Fruit fly (Drosophila melanogaster) whole organism, embryonic: ENCODE measurements around the gene CG2865.

Experiments used
- Blimp-1 ChIP-seq: fragments of 200-800 bp; sonication (Bioruptor generic); optimal IDR thresholded peaks from 3 replicates; lab custom pipeline; 2018; ENCODE audit warnings: missing biosample characterization, missing genetic modification characterization, mild to moderate bottlenecking, moderate library complexity, missing genetic modification reagents
- CG10274 ChIP-seq: fragments of 200-800 bp; sonication (Bioruptor generic); optimal IDR thresholded peaks from 3 replicates; lab custom pipeline; 2017; ENCODE audit warnings: missing biosample characterization, mild to moderate bottlenecking, missing genetic modification characterization
- CG10321 ChIP-seq: fragments of 200-800 bp; sonication (Bioruptor generic); IDR thresholded peaks from 2 replicates; pipeline ENCODE4 v1.3.6; 2022; ENCODE audit warnings: missing biosample characterization, missing genetic modification characterization
- CG10565 ChIP-seq: fragments of 200-800 bp; sonication (Bioruptor generic); optimal IDR thresholded peaks from 3 replicates; lab custom pipeline; 2016; ENCODE audit warnings: missing biosample characterization, mild to moderate bottlenecking, missing genetic modification characterization
- CG12391 ChIP-seq: fragments of 200-800 bp; sonication (Bioruptor generic); optimal IDR thresholded peaks from 3 replicates; lab custom pipeline; 2018; ENCODE audit warnings: missing biosample characterization, mild to moderate bottlenecking, missing genetic modification characterization, moderate library complexity
- CG12659 ChIP-seq: fragments of 200-800 bp; sonication (Bioruptor generic); optimal IDR thresholded peaks from 3 replicates; lab custom pipeline; 2017; ENCODE audit warnings: mild to moderate bottlenecking, missing biosample characterization, missing genetic modification reagents, missing genetic modification characterization
- CG12942 ChIP-seq: fragments of 200-800 bp; sonication (Bioruptor generic); optimal IDR thresholded peaks from 3 replicates; lab custom pipeline; 2016; ENCODE audit warnings: missing biosample characterization, missing genetic modification characterization
- CG14050 ChIP-seq: fragments of 200-800 bp; sonication (Bioruptor generic); IDR thresholded peaks from 3 replicates; pipeline ENCODE4 v1.3.6; 2022; ENCODE audit warnings: missing biosample characterization, missing genetic modification characterization
- CG1647 ChIP-seq: fragments of 200-800 bp; sonication (Bioruptor generic); optimal IDR thresholded peaks from 3 replicates; lab custom pipeline; 2016; ENCODE audit warnings: missing biosample characterization, missing genetic modification characterization
- CG1832 ChIP-seq: fragments of 200-800 bp; sonication (Bioruptor generic); optimal IDR thresholded peaks from 2 replicates; lab custom pipeline; 2017; ENCODE audit warnings: missing biosample characterization, mild to moderate bottlenecking, missing genetic modification characterization, inconsistent platforms
- CG2875 ChIP-seq: fragments of 200-800 bp; sonication (Bioruptor generic); optimal IDR thresholded peaks from 2 replicates; lab custom pipeline; 2017; ENCODE audit warnings: missing biosample characterization, mild to moderate bottlenecking, missing genetic modification characterization, missing genetic modification reagents
- CG31441 ChIP-seq: fragments of 200-800 bp; sonication (Bioruptor generic); IDR thresholded peaks from 2 replicates; pipeline ENCODE4 v1.3.6; 2022; ENCODE audit warnings: missing biosample characterization, missing genetic modification characterization
- CG3281 ChIP-seq: fragments of 200-800 bp; sonication (Bioruptor generic); optimal IDR thresholded peaks from 3 replicates; lab custom pipeline; 2017; ENCODE audit warnings: missing biosample characterization, mild to moderate bottlenecking, missing genetic modification characterization
- CG6272 ChIP-seq: fragments of 200-800 bp; sonication (Bioruptor generic); IDR thresholded peaks from 2 replicates; pipeline ENCODE4 v1.3.6; 2022; ENCODE audit warnings: missing biosample characterization, missing genetic modification characterization
- CG7963 ChIP-seq: fragments of 200-800 bp; sonication (Bioruptor generic); IDR thresholded peaks from 3 replicates; pipeline ENCODE4 v1.3.6; 2022; ENCODE audit warnings: missing biosample characterization, missing genetic modification characterization; ENCODE audit not compliant: partially characterized antibody
- CG8388 ChIP-seq: fragments of 200-800 bp; sonication (Bioruptor generic); optimal IDR thresholded peaks from 2 replicates; lab custom pipeline; 2019; ENCODE audit warnings: missing biosample characterization, mild to moderate bottlenecking, missing genetic modification characterization, moderate library complexity
- CG8944 ChIP-seq: fragments of 200-800 bp; sonication (Bioruptor generic); optimal IDR thresholded peaks from 3 replicates; lab custom pipeline; 2016; ENCODE audit warnings: missing biosample characterization, missing genetic modification characterization
- CG9932 ChIP-seq: fragments of 200-800 bp; sonication (Bioruptor generic); IDR thresholded peaks from 2 replicates; pipeline ENCODE4 v1.3.6; 2022; ENCODE audit warnings: missing biosample characterization, missing genetic modification characterization
- Drgx ChIP-seq: fragments of 200-800 bp; sonication (Bioruptor generic); IDR thresholded peaks from 2 replicates; pipeline ENCODE4 v1.3.6; 2022; ENCODE audit warnings: missing biosample characterization, missing genetic modification characterization
- Ets97D ChIP-seq: fragments of 200-800 bp; sonication (Bioruptor generic); optimal IDR thresholded peaks from 3 replicates; lab custom pipeline; 2016; ENCODE audit warnings: missing biosample characterization, missing genetic modification characterization
- Gsc ChIP-seq: fragments of 200-800 bp; sonication (Bioruptor generic); IDR thresholded peaks from 2 replicates; pipeline ENCODE4 v1.3.6; 2022; ENCODE audit warnings: missing biosample characterization, missing genetic modification characterization
- HLH4C ChIP-seq: fragments of 200-800 bp; sonication (Bioruptor generic); IDR thresholded peaks from 3 replicates; pipeline ENCODE4 v1.3.6; 2022; ENCODE audit warnings: missing biosample characterization, missing genetic modification characterization; ENCODE audit not compliant: partially characterized antibody
- Hr51 ChIP-seq, 2 experiments: fragments of 200-800 bp; sonication (Bioruptor generic); optimal IDR thresholded peaks; 2 replicates in 1 of 2; 3 replicates in 1 of 2; lab custom pipeline; 2016 to 2018; ENCODE audit warnings: missing biosample characterization in 2 of 2, missing genetic modification characterization in 2 of 2, mild to moderate bottlenecking in 1 of 2, moderate library complexity in 1 of 2
- Hr78 ChIP-seq, 2 experiments: fragments of 200-800 bp in 1 of 2; fragments of >200 bp in 1 of 2; sonication (Bioruptor generic) in 1 of 2; optimal IDR thresholded peaks; 2 replicates each; lab custom pipeline; 2017 to 2019; ENCODE audit warnings: missing biosample characterization in 2 of 2, missing genetic modification characterization in 2 of 2, mild to moderate bottlenecking in 1 of 2, moderate library complexity in 1 of 2
- MESR4 ChIP-seq: fragments of 200-800 bp; sonication (Bioruptor generic); optimal IDR thresholded peaks from 2 replicates; lab custom pipeline; 2018; ENCODE audit warnings: missing biosample characterization, mild to moderate bottlenecking, missing genetic modification characterization, moderate library complexity
- Myb ChIP-seq: fragments of 200-800 bp; sonication (Bioruptor generic); optimal IDR thresholded peaks from 2 replicates; lab custom pipeline; 2016; ENCODE audit warnings: missing biosample characterization, missing genetic modification characterization
- NC2β ChIP-seq: fragments of 200-800 bp; sonication (Bioruptor generic); optimal IDR thresholded peaks from 2 replicates; lab custom pipeline; 2016; ENCODE audit warnings: missing biosample characterization, missing genetic modification characterization
- Opbp ChIP-seq: fragments of 200-800 bp; sonication (Bioruptor generic); IDR thresholded peaks from 3 replicates; pipeline ENCODE4 v1.3.6; 2022; ENCODE audit warnings: missing biosample characterization, missing genetic modification characterization; ENCODE audit not compliant: partially characterized antibody
- Taf1 ChIP-seq: fragments of 200-800 bp; sonication (Bioruptor generic); IDR thresholded peaks from 2 replicates; pipeline ENCODE4 v1.3.6; 2022; ENCODE audit warnings: missing biosample characterization, missing genetic modification characterization
- Usf ChIP-seq: fragments of 200-800 bp; sonication (Bioruptor generic); optimal IDR thresholded peaks from 2 replicates; lab custom pipeline; 2017; ENCODE audit warnings: missing genotype, missing biosample characterization, missing genetic modification characterization
- amos ChIP-seq: fragments of 200-800 bp; sonication (Bioruptor generic); IDR thresholded peaks from 2 replicates; pipeline ENCODE4 v1.3.6; 2022; ENCODE audit warnings: missing biosample characterization, missing genetic modification characterization; ENCODE audit not compliant: partially characterized antibody
- corto ChIP-seq: fragments of 200-800 bp; sonication (Bioruptor generic); optimal IDR thresholded peaks from 2 replicates; lab custom pipeline; 2016; ENCODE audit warnings: missing biosample characterization, mild to moderate bottlenecking, missing genetic modification characterization, moderate library complexity
- danr ChIP-seq: fragments of 200-800 bp; sonication (Bioruptor generic); IDR thresholded peaks from 2 replicates; pipeline ENCODE4 v1.3.6; 2022; ENCODE audit warnings: missing biosample characterization, missing genetic modification characterization
- eyg ChIP-seq: fragments of 200-800 bp; sonication (Bioruptor generic); optimal IDR thresholded peaks from 3 replicates; lab custom pipeline; 2016; ENCODE audit warnings: missing biosample characterization, missing genetic modification characterization
- gcm ChIP-seq: fragments of 200-800 bp; sonication (Bioruptor generic); optimal IDR thresholded peaks from 2 replicates; lab custom pipeline; 2019; ENCODE audit warnings: missing biosample characterization, mild to moderate bottlenecking, missing genetic modification characterization, moderate library complexity
- kni ChIP-seq: fragments of 200-800 bp; sonication (Bioruptor generic); optimal IDR thresholded peaks from 3 replicates; lab custom pipeline; 2017; ENCODE audit warnings: mild to moderate bottlenecking, missing biosample characterization, missing genetic modification reagents, missing genetic modification characterization
- p53 ChIP-seq: fragments of 200-800 bp; sonication (Bioruptor generic); optimal IDR thresholded peaks from 2 replicates; lab custom pipeline; 2016; ENCODE audit warnings: missing biosample characterization, missing genetic modification characterization
- pb ChIP-seq: fragments of 200-800 bp; sonication (Bioruptor generic); optimal IDR thresholded peaks from 3 replicates; lab custom pipeline; 2016; ENCODE audit warnings: missing biosample characterization, missing genetic modification characterization
- peb ChIP-seq: fragments of 200-800 bp; sonication (Bioruptor generic); IDR thresholded peaks from 2 replicates; pipeline ENCODE4 v1.3.6; 2022; ENCODE audit warnings: missing biosample characterization, missing genetic modification characterization
- pum ChIP-seq: fragments of 200-800 bp; sonication (Bioruptor generic); optimal IDR thresholded peaks from 2 replicates; lab custom pipeline; 2016; ENCODE audit warnings: missing biosample characterization, missing genetic modification characterization
- repo ChIP-seq: fragments of 200-800 bp; sonication (Bioruptor generic); optimal IDR thresholded peaks from 2 replicates; lab custom pipeline; 2016; ENCODE audit warnings: missing biosample characterization, missing genetic modification characterization
- sens ChIP-seq: fragments of 200-800 bp; sonication (Bioruptor generic); peaks from one replicate; lab custom pipeline; 2016; ENCODE audit warnings: missing biosample characterization, missing genetic modification characterization
- slp2 ChIP-seq: fragments of 200-800 bp; sonication (Bioruptor generic); optimal IDR thresholded peaks from 2 replicates; lab custom pipeline; 2016; ENCODE audit warnings: missing biosample characterization, missing genetic modification characterization
- tin ChIP-seq: fragments of 200-800 bp; sonication (Bioruptor generic); optimal IDR thresholded peaks from 3 replicates; lab custom pipeline; 2016; ENCODE audit warnings: missing biosample characterization, missing genetic modification characterization
- tna ChIP-seq: fragments of 200-800 bp; sonication (Bioruptor generic); IDR thresholded peaks from 2 replicates; pipeline ENCODE4 v1.3.6; 2022; ENCODE audit warnings: missing biosample characterization, missing genetic modification characterization; ENCODE audit not compliant: partially characterized antibody
- twi ChIP-seq: fragments of 200-800 bp; optimal IDR thresholded peaks from 2 replicates; lab custom pipeline; 2019; ENCODE audit warnings: missing biosample characterization, mild to moderate bottlenecking, missing genetic modification characterization, moderate library complexity
- vfl ChIP-seq: fragments of 200-800 bp; sonication (Bioruptor generic); optimal IDR thresholded peaks from 2 replicates; lab custom pipeline; 2016; ENCODE audit warnings: missing biosample characterization, missing genetic modification characterization
- z ChIP-seq: fragments of 200-800 bp; sonication (Bioruptor generic); IDR thresholded peaks from 3 replicates; pipeline ENCODE4 v1.3.6; 2022; ENCODE audit warnings: missing biosample characterization, missing genetic modification characterization
- zen ChIP-seq: fragments of 200-800 bp; sonication (Bioruptor generic); optimal IDR thresholded peaks from 3 replicates; lab custom pipeline; 2018; ENCODE audit warnings: missing biosample characterization, mild to moderate bottlenecking, missing genetic modification characterization, moderate library complexity
- zf30C ChIP-seq: fragments of 200-800 bp; sonication (Bioruptor generic); optimal IDR thresholded peaks from 3 replicates; lab custom pipeline; 2018; ENCODE audit warnings: missing biosample characterization, mild to moderate bottlenecking, missing genetic modification characterization

The CG2865 gene

DNA sequence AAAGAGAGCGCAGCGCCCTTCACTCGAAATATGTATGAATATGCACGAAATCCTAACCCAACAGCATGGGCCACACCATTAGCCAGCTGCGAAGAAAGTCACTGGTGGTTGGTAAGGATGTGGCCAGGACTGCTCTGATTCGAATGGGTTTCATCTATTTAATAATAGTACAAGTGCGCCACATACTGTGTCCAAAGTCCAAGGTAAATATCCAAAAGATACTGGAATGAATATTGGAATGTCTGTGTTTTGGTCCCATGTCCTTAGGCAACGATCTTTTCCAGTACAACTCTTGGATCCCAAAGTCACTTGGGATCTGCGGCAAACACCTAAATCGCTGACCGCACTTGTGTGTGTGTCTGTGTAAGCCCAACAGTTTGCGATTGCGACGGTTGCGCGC, 13.1 kb upstream of the CG2865 start (continued):
- TF ChIP-seq CG10565: no peak
- peak; percentile 23 for TF ChIP-seq tin (GFP tag; lab: Kevin White, UChicago)
- peak; percentile 10 for TF ChIP-seq CG2875 (GFP tag; lab: Kevin White, UChicago)
- TF ChIP-seq repo (GFP tag; lab: Kevin White, UChicago): peak; percentile 54
- TF ChIP-seq kni (GFP tag; lab: Kevin White, UChicago): no peak
- TF ChIP-seq CG31441 (GFP tag; lab: Robert Waterston, UW): peak; percentile 70
- TF ChIP-seq gcm: no peak
- no peak for TF ChIP-seq CG9932
- TF ChIP-seq MESR4 (GFP tag; lab: Kevin White, UChicago): no peak
- peak; percentile 34 for TF ChIP-seq Myb (GFP tag; lab: Kevin White, UChicago)
- TF ChIP-seq Usf (GFP tag; lab: Kevin White, UChicago): no peak
- no peak for TF ChIP-seq NC2β (GFP tag; lab: Kevin White, UChicago)
- peak; percentile 25 to 88 for TF ChIP-seq Hr51 (GFP tag; optimal IDR thresholded peaks at IDR 0.05; lab: Kevin White, UChicago)
- peak; percentile 15 for TF ChIP-seq CG1647 (GFP tag; lab: Kevin White, UChicago)
- no peak for TF ChIP-seq CG7963 (GFP tag; lab: Robert Waterston, UW)
- TF ChIP-seq CG1832 (GFP tag; lab: Kevin White, UChicago): no peak
- no peak for TF ChIP-seq Opbp (GFP tag; lab: Robert Waterston, UW)
- 0 out of 2 replicates have a peak, but pooled peaks have one; percentile 34 for TF ChIP-seq Taf1
- TF ChIP-seq CG12659: peak; percentile 54
- peak; percentile 23 for TF ChIP-seq pum
- peak; percentile 70 for TF ChIP-seq Drgx (GFP tag; lab: Robert Waterston, UW)
- peak; percentile 18 for TF ChIP-seq slp2
- TF ChIP-seq corto (GFP tag; lab: Kevin White, UChicago): peak; percentile 18
- peak; percentile 37 for TF ChIP-seq CG3281 (GFP tag; lab: Kevin White, UChicago)
- 0 out of 2 replicates have a peak, but pooled peaks have one; percentile 22 for TF ChIP-seq danr (GFP tag; lab: Robert Waterston, UW)
- no peak for TF ChIP-seq amos (GFP tag; lab: Robert Waterston, UW)
- no peak for TF ChIP-seq z (GFP tag; lab: Robert Waterston, UW)
- peak; percentile 31 for TF ChIP-seq eyg
- TF ChIP-seq p53: no peak
- TF ChIP-seq tna (GFP tag; lab: Robert Waterston, UW): no peak
- TF ChIP-seq Ets97D: no peak
- TF ChIP-seq CG12942 (GFP tag; lab: Kevin White, UChicago): peak; percentile 38
- peak; percentile 91 for TF ChIP-seq sens (GFP tag; lab: Kevin White, UChicago)
- no peak for TF ChIP-seq peb
- TF ChIP-seq CG8388: peak; percentile 38
- TF ChIP-seq Gsc (GFP tag; lab: Robert Waterston, UW): 0 out of 2 replicates have a peak, but pooled peaks have one; percentile 10
- peak; percentile 49 for TF ChIP-seq CG12391
- TF ChIP-seq CG10274 (GFP tag; lab: Kevin White, UChicago): peak; percentile 51
- TF ChIP-seq Hr78 (GFP tag; optimal IDR thresholded peaks at IDR 0.05; lab: Kevin White, UChicago): no peak
- peak; percentile 50 for TF ChIP-seq pb (GFP tag; lab: Kevin White, UChicago)
- no peak for TF ChIP-seq vfl (GFP tag; lab: Kevin White, UChicago)
- TF ChIP-seq zf30C (GFP tag; lab: Kevin White, UChicago): no peak
- peak; percentile 21 for TF ChIP-seq Blimp-1 (GFP tag; lab: Kevin White, UChicago)
- TF ChIP-seq HLH4C (GFP tag; lab: Robert Waterston, UW): no peak
- peak; percentile 33 for TF ChIP-seq zen (tag; lab: Kevin White, UChicago)
- TF ChIP-seq twi (tag; lab: Kevin White, UChicago): no peak
- no peak for TF ChIP-seq CG6272 (GFP tag; lab: Robert Waterston, UW)
- TF ChIP-seq CG8944 (GFP tag; lab: Kevin White, UChicago): peak; percentile 37
- TF ChIP-seq CG14050 (GFP tag; lab: Robert Waterston, UW): peak; percentile 38; the same call in 1 of the 3 replicates
- TF ChIP-seq CG10321 (GFP tag; lab: Robert Waterston, UW): no peak
